Worm (Caenorhabditis elegans) whole organism, mixed stage, embryonic: ENCODE results near the gene F46C5.2.

Experiments
- ces-1 ChIP-seq: fragments of 150-350 bp; optimal IDR thresholded peaks from 2 replicates; lab custom pipeline; 2014; ENCODE audit warnings: missing biosample characterization, missing genetic modification reagents, missing genetic modification characterization
- elt-3 ChIP-seq: fragments of 150-350 bp; optimal IDR thresholded peaks from 2 replicates; lab custom pipeline; 2014; ENCODE audit warnings: missing biosample characterization, missing genetic modification characterization
- nhr-12 ChIP-seq: fragments of 150-350 bp; optimal IDR thresholded peaks from 2 replicates; lab custom pipeline; 2014; ENCODE audit warnings: missing biosample characterization, missing genetic modification characterization
- snpc-4 ChIP-seq: fragments of 150-350 bp; optimal IDR thresholded peaks from 2 replicates; lab custom pipeline; 2014; ENCODE audit warnings: missing biosample characterization, missing genetic modification characterization

- TF ChIP-seq nhr-12 (no peak), elt-3 (tag; lab: Kevin White, UChicago) (no peak), snpc-4 (no peak), ces-1 (GFP tag; lab: Kevin White, UChicago) (peak; percentile 9)
Observed at ce11 chrII:8784235-8784928, 44.7 kb downstream of the F46C5.2 start.
